Fruit fly (Drosophila melanogaster) whole organism, pupa: ENCODE data around the gene Trim9.

Experiments used
- CG15710 ChIP-seq: fragments of 200-800 bp; sonication (Bioruptor generic); optimal IDR thresholded peaks from 2 replicates; lab custom pipeline; 2018; ENCODE audit warnings: missing biosample characterization, mild to moderate bottlenecking, missing genetic modification characterization, moderate library complexity
- CG17806 ChIP-seq: fragments of 200-800 bp; sonication (Bioruptor generic); optimal IDR thresholded peaks from 2 replicates; lab custom pipeline; 2018; ENCODE audit warnings: missing biosample characterization, mild to moderate bottlenecking, missing genetic modification characterization, moderate library complexity

- no peak for TF ChIP-seq CG17806 (tag; lab: Kevin White, UChicago)
- no peak for TF ChIP-seq CG15710 (tag; lab: Kevin White, UChicago)
Observed at dm6 chr2L:10497106-10497800, 47.4 kb upstream of the Trim9 start.
